Worm (Caenorhabditis elegans) whole organism, L2 larva: ENCODE results near the gene C01G6.4.
A peak's percentile ranks its signal among the peaks of the same experiment; 100 is the strongest.

Experiments
- C34F6.9 ChIP-seq: fragments of 150-350 bp; optimal IDR thresholded peaks from 2 replicates; lab custom pipeline; 2014; ENCODE audit warnings: missing biosample characterization, missing genetic modification characterization
- F13H6.1 ChIP-seq: sonication (generic microtip); optimal IDR thresholded peaks from 2 replicates; lab custom pipeline; 2016; ENCODE audit warnings: missing genetic modification characterization, missing compliant biosample characterization
- R02D3.7 ChIP-seq: fragments of 150-350 bp; optimal IDR thresholded peaks from 2 replicates; lab custom pipeline; 2014; ENCODE audit warnings: missing biosample characterization, missing genetic modification characterization
- Y55F3AM.14 ChIP-seq: fragments of 200-800 bp; sonication (Bioruptor generic); optimal IDR thresholded peaks from 2 replicates; lab custom pipeline; 2018; ENCODE audit warnings: mild to moderate bottlenecking, missing genetic modification characterization, missing compliant biosample characterization
- alr-1 ChIP-seq: fragments of 150-350 bp; optimal IDR thresholded peaks from 2 replicates; lab custom pipeline; 2014; ENCODE audit warnings: missing biosample characterization, missing genetic modification characterization
- aly-2 ChIP-seq: fragments of 150-350 bp; optimal IDR thresholded peaks from 2 replicates; lab custom pipeline; 2014; ENCODE audit warnings: missing biosample characterization, missing genetic modification characterization
- ama-1 ChIP-seq: fragments of 150-350 bp; optimal IDR thresholded peaks from 2 replicates; lab custom pipeline; 2018; ENCODE audit warnings: inconsistent platforms
- blmp-1 ChIP-seq: sonication (generic microtip); optimal IDR thresholded peaks from 2 replicates; lab custom pipeline; 2017; ENCODE audit warnings: missing genetic modification characterization, mild to moderate bottlenecking, missing compliant biosample characterization, antibody characterized with exemption, moderate library complexity; ENCODE audit not compliant: insufficient read depth
- ceh-82 ChIP-seq: fragments of 150-350 bp; optimal IDR thresholded peaks from 2 replicates; lab custom pipeline; 2014; ENCODE audit warnings: missing biosample characterization, missing genetic modification characterization
- crh-2 ChIP-seq: sonication (generic microtip); optimal IDR thresholded peaks from 2 replicates; lab custom pipeline; 2017; ENCODE audit warnings: missing biosample characterization, missing genetic modification characterization
- dmd-4 ChIP-seq: sonication (generic microtip); optimal IDR thresholded peaks from 2 replicates; lab custom pipeline; 2017; ENCODE audit warnings: missing biosample characterization, missing genetic modification characterization
- elt-1 ChIP-seq: fragments of 150-350 bp; optimal IDR thresholded peaks from 2 replicates; lab custom pipeline; 2014; ENCODE audit warnings: missing biosample characterization, missing genetic modification characterization
- fos-1 ChIP-seq: fragments of 150-350 bp; optimal IDR thresholded peaks from 2 replicates; lab custom pipeline; 2014; ENCODE audit warnings: missing biosample characterization, missing genetic modification characterization
- gmeb-1 ChIP-seq: fragments of 150-350 bp; optimal IDR thresholded peaks from 2 replicates; lab custom pipeline; 2014; ENCODE audit warnings: missing biosample characterization, missing genetic modification characterization
- lin-11 ChIP-seq: fragments of 150-350 bp; sonication (generic microtip); optimal IDR thresholded peaks from 2 replicates; lab custom pipeline; 2014; ENCODE audit warnings: missing biosample characterization, missing genetic modification characterization, inconsistent platforms, mixed read lengths
- lin-13 ChIP-seq: fragments of 150-350 bp; optimal IDR thresholded peaks from 2 replicates; lab custom pipeline; 2014; ENCODE audit warnings: missing biosample characterization, missing genetic modification reagents, missing genetic modification characterization
- lin-39 ChIP-seq: fragments of 150-350 bp; optimal IDR thresholded peaks from 2 replicates; lab custom pipeline; 2014; ENCODE audit warnings: missing biosample characterization, missing genetic modification reagents, missing genetic modification characterization
- mbf-1 ChIP-seq: sonication (generic microtip); optimal IDR thresholded peaks from 2 replicates; lab custom pipeline; 2017; ENCODE audit warnings: missing biosample characterization, missing genetic modification characterization
- nhr-10 ChIP-seq: sonication (generic microtip); optimal IDR thresholded peaks from 2 replicates; lab custom pipeline; 2017; ENCODE audit warnings: missing biosample characterization, missing genetic modification characterization
- nhr-11 ChIP-seq: fragments of 150-350 bp; optimal IDR thresholded peaks from 2 replicates; lab custom pipeline; 2014; ENCODE audit warnings: missing biosample characterization, missing genetic modification characterization
- nhr-12 ChIP-seq: fragments of 150-350 bp; optimal IDR thresholded peaks from 2 replicates; lab custom pipeline; 2014; ENCODE audit warnings: missing biosample characterization, missing genetic modification characterization
- nhr-129 ChIP-seq: fragments of 150-350 bp; optimal IDR thresholded peaks from 2 replicates; lab custom pipeline; 2014; ENCODE audit warnings: missing biosample characterization, missing genetic modification characterization
- nhr-23 ChIP-seq: fragments of 150-350 bp; optimal IDR thresholded peaks from 2 replicates; lab custom pipeline; 2014; ENCODE audit warnings: missing biosample characterization, missing genetic modification reagents, missing genetic modification characterization
- nhr-25 ChIP-seq: fragments of 150-350 bp; sonication (generic microtip); optimal IDR thresholded peaks from 3 replicates; lab custom pipeline; 2014; ENCODE audit warnings: missing biosample characterization, missing genetic modification characterization
- nhr-6 ChIP-seq: fragments of 150-350 bp; optimal IDR thresholded peaks from 2 replicates; lab custom pipeline; 2014; ENCODE audit warnings: missing biosample characterization, missing genetic modification characterization
- nhr-77 ChIP-seq: fragments of 150-350 bp; optimal IDR thresholded peaks from 2 replicates; lab custom pipeline; 2014; ENCODE audit warnings: missing biosample characterization, missing genetic modification characterization
- peb-1 ChIP-seq: fragments of 150-350 bp; optimal IDR thresholded peaks from 2 replicates; lab custom pipeline; 2014; ENCODE audit warnings: missing biosample characterization, missing genetic modification characterization
- sem-4 ChIP-seq: fragments of 150-350 bp; optimal IDR thresholded peaks from 2 replicates; lab custom pipeline; 2014; ENCODE audit warnings: missing biosample characterization, missing genetic modification reagents, missing genetic modification characterization
- skn-1 ChIP-seq: sonication (generic microtip); optimal IDR thresholded peaks from 2 replicates; lab custom pipeline; 2017; ENCODE audit warnings: missing biosample characterization, missing genetic modification characterization
- sma-3 ChIP-seq: sonication (generic microtip); optimal IDR thresholded peaks from 2 replicates; lab custom pipeline; 2016; ENCODE audit warnings: missing genetic modification reagents, missing genetic modification characterization, missing compliant biosample characterization
- sma-9 ChIP-seq, 2 experiments: fragments of 150-350 bp in 1 of 2; sonication (generic microtip) in 1 of 2; optimal IDR thresholded peaks; 2 replicates each; lab custom pipeline; 2014 to 2016; ENCODE audit warnings: missing genetic modification characterization in 2 of 2, mild to moderate bottlenecking in 1 of 2, missing biosample characterization in 1 of 2, missing compliant biosample characterization in 1 of 2, missing genetic modification reagents in 1 of 2, moderate library complexity in 1 of 2
- snpc-4 ChIP-seq: fragments of 150-350 bp; optimal IDR thresholded peaks from 2 replicates; lab custom pipeline; 2014; ENCODE audit warnings: missing biosample characterization, missing genetic modification characterization
- unc-55 ChIP-seq: fragments of 150-350 bp; sonication (generic microtip); optimal IDR thresholded peaks from 3 replicates; lab custom pipeline; 2014; ENCODE audit warnings: missing biosample characterization, missing genetic modification reagents, missing genetic modification characterization
- zag-1 ChIP-seq: fragments of 150-350 bp; optimal IDR thresholded peaks from 2 replicates; lab custom pipeline; 2014; ENCODE audit warnings: missing biosample characterization, missing genetic modification characterization
- ztf-1 ChIP-seq: fragments of 200-800 bp; sonication (Bioruptor generic); conservative IDR thresholded peaks from 2 replicates; pipeline ENCODE4 v1.3.6; 2022; ENCODE audit warnings: missing genetic modification characterization, missing compliant biosample characterization
- ztf-11 ChIP-seq: sonication (generic microtip); optimal IDR thresholded peaks from 2 replicates; lab custom pipeline; 2017; ENCODE audit warnings: missing biosample characterization, missing genetic modification characterization
- ztf-4 ChIP-seq: fragments of 150-350 bp; optimal IDR thresholded peaks from 2 replicates; lab custom pipeline; 2014; ENCODE audit warnings: missing biosample characterization, missing genetic modification characterization

Gene C01G6.4

ce11 chrII:9258566-9258965 is 14.3 kb downstream of the C01G6.4 start:
- TF ChIP-seq lin-11, result no peak
- no peak for TF ChIP-seq ztf-1 (GFP tag; lab: Robert Waterston, UW)
- no peak for TF ChIP-seq R02D3.7 (tag; lab: Kevin White, UChicago)
- no peak for TF ChIP-seq sma-3 (GFP tag; lab: Kevin White, UChicago)
- TF ChIP-seq crh-2 (tag; lab: Kevin White, UChicago), result no peak
- no peak for TF ChIP-seq blmp-1

ce11 chrII:9258034-9258556 is 14.7 kb downstream of the C01G6.4 start:
- TF ChIP-seq lin-13 (GFP tag; lab: Kevin White, UChicago) (no peak), ztf-4 (tag; lab: Kevin White, UChicago) (no peak), C34F6.9 (tag; lab: Kevin White, UChicago) (no peak), lin-39 (tag; lab: Kevin White, UChicago) (no peak), nhr-129 (no peak), ama-1 (lab: Kevin White, UChicago) (no peak), gmeb-1 (tag; lab: Kevin White, UChicago) (no peak), snpc-4 (tag; lab: Kevin White, UChicago) (no peak), ztf-11 (tag; lab: Kevin White, UChicago) (no peak), ztf-1 (GFP tag; lab: Robert Waterston, UW) (no peak), alr-1 (no peak), elt-1 (no peak), skn-1 (tag; lab: Kevin White, UChicago) (no peak), nhr-6 (tag; lab: Kevin White, UChicago) (no peak), peb-1 (no peak), F13H6.1 (tag; lab: Kevin White, UChicago) (no peak), nhr-23 (no peak), fos-1 (tag; lab: Kevin White, UChicago) (no peak)

- TF ChIP-seq elt-1, result no peak
- no peak for TF ChIP-seq Y55F3AM.14 (GFP tag; lab: Kevin White, UChicago)
- TF ChIP-seq lin-11, result no peak
- no peak for TF ChIP-seq sma-3 (GFP tag; lab: Kevin White, UChicago)
- no peak for TF ChIP-seq nhr-77 (tag; lab: Kevin White, UChicago)
- no peak for TF ChIP-seq sem-4 (tag; lab: Kevin White, UChicago)
- no peak for TF ChIP-seq nhr-10 (tag; lab: Kevin White, UChicago)
- no peak for TF ChIP-seq blmp-1
- TF ChIP-seq ztf-11 (tag; lab: Kevin White, UChicago), result no peak
- TF ChIP-seq nhr-11, result no peak
- no peak for TF ChIP-seq zag-1 (tag; lab: Kevin White, UChicago)
- no peak for TF ChIP-seq skn-1 (tag; lab: Kevin White, UChicago)
Observed at ce11 chrII:9254187-9254586, 18.7 kb downstream of the C01G6.4 start, which contains the start of gene nlp-82. nlp-82 (minus strand) TSS chrII:9254287.

- no peak for TF ChIP-seq nhr-12 (tag; lab: Kevin White, UChicago)
- peak; percentile 65 for TF ChIP-seq nhr-25 (tag; lab: Kevin White, UChicago)
- no peak for TF ChIP-seq aly-2 (tag; lab: Kevin White, UChicago)
- TF ChIP-seq blmp-1, result peak; percentile 86
- no peak for TF ChIP-seq lin-13 (GFP tag; lab: Kevin White, UChicago)
Observed at ce11 chrII:9251529-9251928, 21.3 kb downstream of the C01G6.4 start.

- TF ChIP-seq mbf-1 (tag; lab: Kevin White, UChicago), result no peak
- TF ChIP-seq ceh-82 (tag; lab: Kevin White, UChicago), result no peak
- no peak for TF ChIP-seq dmd-4 (tag; lab: Kevin White, UChicago)
- no peak for TF ChIP-seq lin-39 (tag; lab: Kevin White, UChicago)
- no peak for TF ChIP-seq alr-1
- no peak for TF ChIP-seq nhr-129
- no peak for TF ChIP-seq aly-2 (tag; lab: Kevin White, UChicago)
- no peak for TF ChIP-seq sma-9 (GFP tag; optimal IDR thresholded peaks at IDR 0.05; lab: Kevin White, UChicago)
- TF ChIP-seq sma-9 (tag; optimal IDR thresholded peaks at IDR 0.05; lab: Kevin White, UChicago), result no peak
- no peak for TF ChIP-seq sem-4 (tag; lab: Kevin White, UChicago)
- TF ChIP-seq R02D3.7 (tag; lab: Kevin White, UChicago), result no peak
- TF ChIP-seq Y55F3AM.14 (GFP tag; lab: Kevin White, UChicago), result no peak
- no peak for TF ChIP-seq nhr-77 (tag; lab: Kevin White, UChicago)
- TF ChIP-seq gmeb-1 (tag; lab: Kevin White, UChicago), result no peak
- no peak for TF ChIP-seq crh-2 (tag; lab: Kevin White, UChicago)
- TF ChIP-seq skn-1 (tag; lab: Kevin White, UChicago), result no peak
- TF ChIP-seq elt-1, result no peak
- TF ChIP-seq nhr-25 (tag; lab: Kevin White, UChicago), result no peak
- no peak for TF ChIP-seq snpc-4 (tag; lab: Kevin White, UChicago)
- TF ChIP-seq unc-55 (GFP tag; lab: Kevin White, UChicago), result no peak
Observed at ce11 chrII:9250422-9250821, 22.4 kb downstream of the C01G6.4 start, which contains the start of gene T26C5.4. T26C5.4 (minus strand) TSS chrII:9250522.
